Worm (Caenorhabditis elegans): Measurements from ENCODE around the gene snf-11.

- TF ChIP-seq nhr-20 (tag; optimal IDR thresholded peaks at IDR 0.05) (no peak), nhr-76 (tag; optimal IDR thresholded peaks at IDR 0.05) (no peak), mdl-1 (tag; optimal IDR thresholded peaks at IDR 0.05) (no peak), jun-1 (tag; optimal IDR thresholded peaks at IDR 0.05) (no peak), efl-1 (optimal IDR thresholded peaks at IDR 0.05) (no peak), efl-1 (GFP tag; optimal IDR thresholded peaks at IDR 0.05 in 1 of 2) (no peak), elt-3 (tag; optimal IDR thresholded peaks at IDR 0.05) (no peak), ets-5 (GFP tag; IDR thresholded peaks at IDR 0.05) (no peak), aha-1 (tag; optimal IDR thresholded peaks at IDR 0.05) (no peak), unc-62 (GFP tag; optimal IDR thresholded peaks at IDR 0.05) (no peak), snpc-4 (tag; optimal IDR thresholded peaks at IDR 0.05) (no peak)
These were observed 28.7 kb downstream of the snf-11 start for ce11 chrV:11279564-11279963.

Data from whole organism, L1 larva.